Worm (Caenorhabditis elegans) whole organism, L2 larva: ENCODE data around the gene endu-2.

Experiments used
- F13H6.1 ChIP-seq: sonication (generic microtip); optimal IDR thresholded peaks from 2 replicates; lab custom pipeline; 2016; ENCODE audit warnings: missing genetic modification characterization, missing compliant biosample characterization
- R02D3.7 ChIP-seq: fragments of 150-350 bp; optimal IDR thresholded peaks from 2 replicates; lab custom pipeline; 2014; ENCODE audit warnings: missing biosample characterization, missing genetic modification characterization
- Y55F3AM.14 ChIP-seq: fragments of 200-800 bp; sonication (Bioruptor generic); optimal IDR thresholded peaks from 2 replicates; lab custom pipeline; 2018; ENCODE audit warnings: mild to moderate bottlenecking, missing genetic modification characterization, missing compliant biosample characterization
- aly-2 ChIP-seq: fragments of 150-350 bp; optimal IDR thresholded peaks from 2 replicates; lab custom pipeline; 2014; ENCODE audit warnings: missing biosample characterization, missing genetic modification characterization
- blmp-1 ChIP-seq: sonication (generic microtip); optimal IDR thresholded peaks from 2 replicates; lab custom pipeline; 2017; ENCODE audit warnings: missing genetic modification characterization, mild to moderate bottlenecking, missing compliant biosample characterization, antibody characterized with exemption, moderate library complexity; ENCODE audit not compliant: insufficient read depth
- ceh-16 ChIP-seq: fragments of 150-350 bp; optimal IDR thresholded peaks from 2 replicates; lab custom pipeline; 2014; ENCODE audit warnings: missing biosample characterization, missing genetic modification characterization
- ceh-82 ChIP-seq: fragments of 150-350 bp; optimal IDR thresholded peaks from 2 replicates; lab custom pipeline; 2014; ENCODE audit warnings: missing biosample characterization, missing genetic modification characterization
- crh-2 ChIP-seq: sonication (generic microtip); optimal IDR thresholded peaks from 2 replicates; lab custom pipeline; 2017; ENCODE audit warnings: missing biosample characterization, missing genetic modification characterization
- dmd-4 ChIP-seq: sonication (generic microtip); optimal IDR thresholded peaks from 2 replicates; lab custom pipeline; 2017; ENCODE audit warnings: missing biosample characterization, missing genetic modification characterization
- egl-27 ChIP-seq: sonication (generic microtip); optimal IDR thresholded peaks from 3 replicates; lab custom pipeline; 2017; ENCODE audit warnings: missing biosample characterization, missing genetic modification reagents, missing genetic modification characterization
- elt-3 ChIP-seq: sonication (generic microtip); optimal IDR thresholded peaks from 2 replicates; lab custom pipeline; 2017; ENCODE audit warnings: missing biosample characterization, missing genetic modification characterization
- fos-1 ChIP-seq: fragments of 150-350 bp; optimal IDR thresholded peaks from 2 replicates; lab custom pipeline; 2014; ENCODE audit warnings: missing biosample characterization, missing genetic modification characterization
- gmeb-1 ChIP-seq: fragments of 150-350 bp; optimal IDR thresholded peaks from 2 replicates; lab custom pipeline; 2014; ENCODE audit warnings: missing biosample characterization, missing genetic modification characterization
- lin-11 ChIP-seq: fragments of 150-350 bp; sonication (generic microtip); optimal IDR thresholded peaks from 2 replicates; lab custom pipeline; 2014; ENCODE audit warnings: missing biosample characterization, missing genetic modification characterization, inconsistent platforms, mixed read lengths
- lin-39 ChIP-seq: fragments of 150-350 bp; optimal IDR thresholded peaks from 2 replicates; lab custom pipeline; 2014; ENCODE audit warnings: missing biosample characterization, missing genetic modification reagents, missing genetic modification characterization
- lsy-2 ChIP-seq, 2 experiments: fragments of 150-350 bp in 1 of 2; sonication (generic microtip) in 1 of 2; optimal IDR thresholded peaks; 2 replicates each; lab custom pipeline; 2014 to 2017; ENCODE audit warnings: missing biosample characterization in 2 of 2, missing genetic modification characterization in 2 of 2
- mab-5 ChIP-seq: fragments of 150-350 bp; optimal IDR thresholded peaks from 2 replicates; lab custom pipeline; 2014; ENCODE audit warnings: missing biosample characterization, missing genetic modification characterization
- mbf-1 ChIP-seq: sonication (generic microtip); optimal IDR thresholded peaks from 2 replicates; lab custom pipeline; 2017; ENCODE audit warnings: missing biosample characterization, missing genetic modification characterization
- mdl-1 ChIP-seq, 2 experiments: fragments of 150-350 bp in 1 of 2; sonication (generic microtip) in 1 of 2; optimal IDR thresholded peaks; 2 replicates each; lab custom pipeline; 2017; ENCODE audit warnings: missing biosample characterization in 2 of 2, missing genetic modification characterization in 2 of 2
- nhr-10 ChIP-seq: sonication (generic microtip); optimal IDR thresholded peaks from 2 replicates; lab custom pipeline; 2017; ENCODE audit warnings: missing biosample characterization, missing genetic modification characterization
- nhr-11 ChIP-seq: fragments of 150-350 bp; optimal IDR thresholded peaks from 2 replicates; lab custom pipeline; 2014; ENCODE audit warnings: missing biosample characterization, missing genetic modification characterization
- nhr-12 ChIP-seq: fragments of 150-350 bp; optimal IDR thresholded peaks from 2 replicates; lab custom pipeline; 2014; ENCODE audit warnings: missing biosample characterization, missing genetic modification characterization
- nhr-129 ChIP-seq: fragments of 150-350 bp; optimal IDR thresholded peaks from 2 replicates; lab custom pipeline; 2014; ENCODE audit warnings: missing biosample characterization, missing genetic modification characterization
- nhr-23 ChIP-seq: fragments of 150-350 bp; optimal IDR thresholded peaks from 2 replicates; lab custom pipeline; 2014; ENCODE audit warnings: missing biosample characterization, missing genetic modification reagents, missing genetic modification characterization
- nhr-25 ChIP-seq: fragments of 150-350 bp; sonication (generic microtip); optimal IDR thresholded peaks from 3 replicates; lab custom pipeline; 2014; ENCODE audit warnings: missing biosample characterization, missing genetic modification characterization
- nhr-6 ChIP-seq: fragments of 150-350 bp; optimal IDR thresholded peaks from 2 replicates; lab custom pipeline; 2014; ENCODE audit warnings: missing biosample characterization, missing genetic modification characterization
- nhr-77 ChIP-seq: fragments of 150-350 bp; optimal IDR thresholded peaks from 2 replicates; lab custom pipeline; 2014; ENCODE audit warnings: missing biosample characterization, missing genetic modification characterization
- peb-1 ChIP-seq: fragments of 150-350 bp; optimal IDR thresholded peaks from 2 replicates; lab custom pipeline; 2014; ENCODE audit warnings: missing biosample characterization, missing genetic modification characterization
- skn-1 ChIP-seq: sonication (generic microtip); optimal IDR thresholded peaks from 2 replicates; lab custom pipeline; 2017; ENCODE audit warnings: missing biosample characterization, missing genetic modification characterization
- sma-3 ChIP-seq: sonication (generic microtip); optimal IDR thresholded peaks from 2 replicates; lab custom pipeline; 2016; ENCODE audit warnings: missing genetic modification reagents, missing genetic modification characterization, missing compliant biosample characterization
- sma-9 ChIP-seq, 2 experiments: fragments of 150-350 bp in 1 of 2; sonication (generic microtip) in 1 of 2; optimal IDR thresholded peaks; 2 replicates each; lab custom pipeline; 2014 to 2016; ENCODE audit warnings: missing genetic modification characterization in 2 of 2, mild to moderate bottlenecking in 1 of 2, missing biosample characterization in 1 of 2, missing compliant biosample characterization in 1 of 2, missing genetic modification reagents in 1 of 2, moderate library complexity in 1 of 2
- snpc-4 ChIP-seq: fragments of 150-350 bp; optimal IDR thresholded peaks from 2 replicates; lab custom pipeline; 2014; ENCODE audit warnings: missing biosample characterization, missing genetic modification characterization
- unc-39 ChIP-seq: fragments of 150-350 bp; optimal IDR thresholded peaks from 2 replicates; lab custom pipeline; 2014; ENCODE audit warnings: missing biosample characterization, missing genetic modification characterization
- unc-55 ChIP-seq: fragments of 150-350 bp; sonication (generic microtip); optimal IDR thresholded peaks from 3 replicates; lab custom pipeline; 2014; ENCODE audit warnings: missing biosample characterization, missing genetic modification reagents, missing genetic modification characterization
- unc-62 ChIP-seq: fragments of 150-350 bp; optimal IDR thresholded peaks from 2 replicates; lab custom pipeline; 2014; ENCODE audit warnings: missing biosample characterization, missing genetic modification reagents, missing genetic modification characterization
- zag-1 ChIP-seq: fragments of 150-350 bp; optimal IDR thresholded peaks from 2 replicates; lab custom pipeline; 2014; ENCODE audit warnings: missing biosample characterization, missing genetic modification characterization
- ztf-1 ChIP-seq: fragments of 200-800 bp; sonication (Bioruptor generic); conservative IDR thresholded peaks from 2 replicates; pipeline ENCODE4 v1.3.6; 2022; ENCODE audit warnings: missing genetic modification characterization, missing compliant biosample characterization
- ztf-11 ChIP-seq: sonication (generic microtip); optimal IDR thresholded peaks from 2 replicates; lab custom pipeline; 2017; ENCODE audit warnings: missing biosample characterization, missing genetic modification characterization
- ztf-4 ChIP-seq: fragments of 150-350 bp; optimal IDR thresholded peaks from 2 replicates; lab custom pipeline; 2014; ENCODE audit warnings: missing biosample characterization, missing genetic modification characterization

Gene endu-2

ce11 chrX:8214424-8215115 lies 27.5 kb upstream of the endu-2 start, which contains the start of gene C47D2.1:
Gene C47D2.1, plus strand, starts transcription at chrX:8215065.
- TF ChIP-seq peb-1 (tag; lab: Kevin White, UChicago) (no peak), ceh-82 (tag; lab: Kevin White, UChicago) (no peak), gmeb-1 (tag; lab: Kevin White, UChicago) (no peak)

- no peak for TF ChIP-seq blmp-1
These were observed 25.1 kb upstream of the endu-2 start for ce11 chrX:8216957-8217356.

DNA sequence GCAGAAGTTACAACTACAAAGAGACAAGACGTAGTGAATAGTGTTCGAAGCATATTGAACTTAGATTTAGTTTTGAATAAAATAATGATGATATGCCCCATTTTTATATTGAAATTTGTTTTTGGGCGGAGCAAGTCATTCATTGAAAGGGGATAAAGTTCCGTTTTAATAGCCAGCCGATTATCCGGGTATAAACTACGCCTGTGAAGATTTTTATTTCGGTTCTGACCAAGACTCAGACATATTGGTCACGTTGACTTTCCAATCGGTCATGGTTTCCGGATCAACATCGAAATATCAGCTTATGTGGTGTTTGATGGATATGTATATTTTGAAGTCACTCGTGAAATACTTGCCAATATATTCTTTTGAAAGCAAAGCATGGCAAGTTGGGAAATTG lies 23.4 kb upstream of the endu-2 start, which contains the start of gene K02A6.4:
Gene K02A6.4 (minus strand): TSS at position 101 of the 400 bp plus-strand sequence.
- TF ChIP-seq mbf-1 (tag; lab: Kevin White, UChicago) = no peak
- no peak for TF ChIP-seq crh-2
- TF ChIP-seq snpc-4 (tag; lab: Kevin White, UChicago) = no peak
- no peak for TF ChIP-seq ceh-16 (tag; lab: Kevin White, UChicago)
- TF ChIP-seq nhr-11 = no peak
- TF ChIP-seq mdl-1 (tag; optimal IDR thresholded peaks at IDR 0.05; lab: Kevin White, UChicago) = no peak
- TF ChIP-seq lsy-2 (tag; optimal IDR thresholded peaks at IDR 0.05; lab: Kevin White, UChicago) = no peak
- TF ChIP-seq skn-1 (tag; lab: Kevin White, UChicago) = no peak
- TF ChIP-seq nhr-77 (tag; lab: Kevin White, UChicago) = no peak
- no peak for TF ChIP-seq lin-39
- TF ChIP-seq R02D3.7 = no peak
- TF ChIP-seq unc-55 (GFP tag; lab: Kevin White, UChicago) = no peak
- no peak for TF ChIP-seq egl-27 (tag; lab: Kevin White, UChicago)
- no peak for TF ChIP-seq sma-3 (GFP tag; lab: Kevin White, UChicago)

- TF ChIP-seq nhr-23 (no peak), mab-5 (tag; lab: Kevin White, UChicago) (no peak), peb-1 (tag; lab: Kevin White, UChicago) (no peak), egl-27 (tag; lab: Kevin White, UChicago) (no peak), fos-1 (no peak), zag-1 (no peak), lsy-2 (tag; optimal IDR thresholded peaks at IDR 0.05; lab: Kevin White, UChicago) (no peak), dmd-4 (tag; lab: Kevin White, UChicago) (no peak), nhr-77 (tag; lab: Kevin White, UChicago) (no peak), sma-9 (GFP tag; optimal IDR thresholded peaks at IDR 0.05; lab: Kevin White, UChicago) (no peak), sma-9 (tag; optimal IDR thresholded peaks at IDR 0.05; lab: Kevin White, UChicago) (no peak), blmp-1 (no peak), snpc-4 (tag; lab: Kevin White, UChicago) (no peak), nhr-129 (no peak)
These were observed 22.7 kb upstream of the endu-2 start, which contains the start of gene K02A6.1 for ce11 chrX:8219428-8219827. Gene K02A6.1, plus strand, starts transcription at chrX:8219728.

ce11 chrX:8224916-8225315 lies 17.2 kb upstream of the endu-2 start, which contains the start of gene K02A6.2:
Gene K02A6.2, minus strand, starts transcription at chrX:8225016.
- no peak for TF ChIP-seq aly-2 (tag; lab: Kevin White, UChicago)
- no peak for TF ChIP-seq ztf-4
- TF ChIP-seq lsy-2 (tag; optimal IDR thresholded peaks at IDR 0.05; lab: Kevin White, UChicago) = no peak
- no peak for TF ChIP-seq nhr-23
- TF ChIP-seq lin-11 (tag; lab: Kevin White, UChicago) = no peak
- TF ChIP-seq ceh-16 (tag; lab: Kevin White, UChicago) = no peak
- TF ChIP-seq sma-3 (GFP tag; lab: Kevin White, UChicago) = no peak
- no peak for TF ChIP-seq blmp-1
- no peak for TF ChIP-seq dmd-4 (tag; lab: Kevin White, UChicago)
- no peak for TF ChIP-seq elt-3 (tag; lab: Kevin White, UChicago)
- no peak for TF ChIP-seq unc-39 (tag; lab: Kevin White, UChicago)
- TF ChIP-seq unc-62 = no peak

- TF ChIP-seq nhr-10 (tag; lab: Kevin White, UChicago) (no peak), R02D3.7 (no peak), ztf-11 (no peak), nhr-12 (tag; lab: Kevin White, UChicago) (no peak), ztf-1 (GFP tag; lab: Robert Waterston, UW) (no peak), unc-62 (no peak), nhr-25 (tag; lab: Kevin White, UChicago) (no peak), snpc-4 (tag; lab: Kevin White, UChicago) (no peak), fos-1 (no peak), Y55F3AM.14 (GFP tag; lab: Kevin White, UChicago) (no peak), F13H6.1 (no peak), blmp-1 (no peak), unc-55 (GFP tag; lab: Kevin White, UChicago) (no peak), nhr-6 (tag; lab: Kevin White, UChicago) (no peak), elt-3 (tag; lab: Kevin White, UChicago) (no peak)
These were observed 12.9 kb upstream of the endu-2 start for ce11 chrX:8229221-8229620.
